Worm (Caenorhabditis elegans) whole organism, mixed stage, embryonic: ENCODE measurements around the gene dph-3.

ENCODE experiments used
- M03D4.4 ChIP-seq: sonication (generic microtip); optimal IDR thresholded peaks from 2 replicates; lab custom pipeline; 2017; ENCODE audit warnings: mild to moderate bottlenecking, missing genetic modification characterization, missing compliant biosample characterization
- bed-3 ChIP-seq: fragments of 200-800 bp; sonication (Bioruptor generic); optimal IDR thresholded peaks from 3 replicates; lab custom pipeline; 2018; ENCODE audit warnings: mild to moderate bottlenecking, missing genetic modification characterization, moderate library complexity, missing compliant biosample characterization
- blmp-1 ChIP-seq: fragments of 150-350 bp; optimal IDR thresholded peaks from 2 replicates; lab custom pipeline; 2014; ENCODE audit warnings: missing biosample characterization, missing genetic modification characterization
- ceh-39 ChIP-seq: fragments of 150-350 bp; optimal IDR thresholded peaks from 2 replicates; lab custom pipeline; 2014; ENCODE audit warnings: missing biosample characterization, missing genetic modification characterization
- ceh-43 ChIP-seq: fragments of 200-800 bp; sonication (Bioruptor generic); optimal IDR thresholded peaks from 2 replicates; lab custom pipeline; 2018; ENCODE audit warnings: mild to moderate bottlenecking, missing genetic modification characterization, moderate library complexity, missing compliant biosample characterization
- ceh-83 ChIP-seq: fragments of 200-800 bp; sonication (Bioruptor generic); optimal IDR thresholded peaks from 2 replicates; lab custom pipeline; 2018; ENCODE audit warnings: mild to moderate bottlenecking, missing genetic modification characterization, missing compliant biosample characterization
- ces-1 ChIP-seq: fragments of 150-350 bp; optimal IDR thresholded peaks from 2 replicates; lab custom pipeline; 2014; ENCODE audit warnings: missing biosample characterization, missing genetic modification reagents, missing genetic modification characterization
- cnd-1 ChIP-seq: fragments of 200-800 bp; sonication (Bioruptor generic); optimal IDR thresholded peaks from 2 replicates; lab custom pipeline; 2018; ENCODE audit warnings: mild to moderate bottlenecking, missing genetic modification characterization, missing compliant biosample characterization
- drap-1 ChIP-seq: fragments of 200-800 bp; sonication (Bioruptor generic); optimal IDR thresholded peaks from 3 replicates; lab custom pipeline; 2018; ENCODE audit warnings: mild to moderate bottlenecking, missing genetic modification characterization, missing compliant biosample characterization
- elt-1 ChIP-seq: sonication (generic microtip); optimal IDR thresholded peaks from 2 replicates; lab custom pipeline; 2017; ENCODE audit warnings: missing genetic modification characterization, mild to moderate bottlenecking, missing compliant biosample characterization, antibody characterized with exemption, moderate library complexity, borderline replicate concordance; ENCODE audit not compliant: insufficient read depth
- elt-3 ChIP-seq: fragments of 150-350 bp; optimal IDR thresholded peaks from 2 replicates; lab custom pipeline; 2014; ENCODE audit warnings: missing biosample characterization, missing genetic modification characterization
- flh-1 ChIP-seq: fragments of 200-800 bp; sonication (Bioruptor generic); optimal IDR thresholded peaks from 2 replicates; lab custom pipeline; 2018; ENCODE audit warnings: mild to moderate bottlenecking, missing genetic modification characterization, moderate library complexity, missing compliant biosample characterization
- ham-2 ChIP-seq: fragments of 200-800 bp; sonication (Bioruptor generic); optimal IDR thresholded peaks from 2 replicates; lab custom pipeline; 2018; ENCODE audit warnings: mild to moderate bottlenecking, missing genetic modification characterization, missing compliant biosample characterization
- hlh-1 ChIP-seq: fragments of 150-350 bp; optimal IDR thresholded peaks from 2 replicates; lab custom pipeline; 2014; ENCODE audit warnings: missing biosample characterization, missing genetic modification reagents, missing genetic modification characterization
- lin-13 ChIP-seq: fragments of 150-350 bp; optimal IDR thresholded peaks from 2 replicates; lab custom pipeline; 2014; ENCODE audit warnings: missing biosample characterization, missing genetic modification characterization
- lin-32 ChIP-seq: fragments of 200-800 bp; sonication (Bioruptor generic); optimal IDR thresholded peaks from 2 replicates; lab custom pipeline; 2018; ENCODE audit warnings: mild to moderate bottlenecking, missing genetic modification characterization, missing compliant biosample characterization
- lsy-2 ChIP-seq: fragments of 150-350 bp; optimal IDR thresholded peaks from 2 replicates; lab custom pipeline; 2014; ENCODE audit warnings: missing biosample characterization, missing genetic modification characterization
- mab-5 ChIP-seq: fragments of 150-350 bp; optimal IDR thresholded peaks from 2 replicates; lab custom pipeline; 2014; ENCODE audit warnings: missing biosample characterization, missing genetic modification characterization
- mep-1 ChIP-seq: fragments of 150-350 bp; optimal IDR thresholded peaks from 2 replicates; lab custom pipeline; 2017; ENCODE audit warnings: missing biosample characterization, missing genetic modification reagents, missing genetic modification characterization, inconsistent platforms
- mls-2 ChIP-seq: sonication (generic microtip); optimal IDR thresholded peaks from 2 replicates; lab custom pipeline; 2016; ENCODE audit warnings: mild to moderate bottlenecking, missing genetic modification characterization, moderate library complexity, missing compliant biosample characterization
- nhr-12 ChIP-seq: fragments of 150-350 bp; optimal IDR thresholded peaks from 2 replicates; lab custom pipeline; 2014; ENCODE audit warnings: missing biosample characterization, missing genetic modification characterization
- nhr-2 ChIP-seq: fragments of 150-350 bp; optimal IDR thresholded peaks from 2 replicates; lab custom pipeline; 2014; ENCODE audit warnings: missing biosample characterization, missing genetic modification characterization
- nhr-237 ChIP-seq: fragments of 150-350 bp; optimal IDR thresholded peaks from 2 replicates; lab custom pipeline; 2014; ENCODE audit warnings: missing biosample characterization, missing genetic modification characterization
- nhr-28 ChIP-seq: fragments of 150-350 bp; optimal IDR thresholded peaks from 2 replicates; lab custom pipeline; 2014; ENCODE audit warnings: missing biosample characterization, missing genetic modification characterization
- nhr-76 ChIP-seq: sonication (generic microtip); optimal IDR thresholded peaks from 2 replicates; lab custom pipeline; 2017; ENCODE audit warnings: missing biosample characterization, missing genetic modification characterization
- pha-4 ChIP-seq: fragments of 150-350 bp; optimal IDR thresholded peaks from 2 replicates; lab custom pipeline; 2018; ENCODE audit warnings: missing biosample characterization, missing genetic modification reagents, missing genetic modification characterization
- sem-2 ChIP-seq: fragments of 200-800 bp; sonication (Bioruptor generic); optimal IDR thresholded peaks from 2 replicates; lab custom pipeline; 2018; ENCODE audit warnings: mild to moderate bottlenecking, missing genetic modification characterization, missing compliant biosample characterization
- snpc-4 ChIP-seq: fragments of 150-350 bp; optimal IDR thresholded peaks from 2 replicates; lab custom pipeline; 2014; ENCODE audit warnings: missing biosample characterization, missing genetic modification characterization
- sptf-1 ChIP-seq: sonication (generic microtip); optimal IDR thresholded peaks from 2 replicates; lab custom pipeline; 2017; ENCODE audit warnings: mild to moderate bottlenecking, missing genetic modification characterization, moderate library complexity, missing compliant biosample characterization
- tbx-8 ChIP-seq: fragments of 200-800 bp; sonication (Bioruptor generic); optimal IDR thresholded peaks from 2 replicates; lab custom pipeline; 2018; ENCODE audit warnings: mild to moderate bottlenecking, missing genetic modification characterization, moderate library complexity, missing compliant biosample characterization
- unc-120 ChIP-seq: sonication (generic microtip); optimal IDR thresholded peaks from 2 replicates; lab custom pipeline; 2017; ENCODE audit warnings: missing genetic modification characterization, missing compliant biosample characterization; ENCODE audit not compliant: poor library complexity, severe bottlenecking
- unc-39 ChIP-seq: fragments of 150-350 bp; optimal IDR thresholded peaks from 2 replicates; lab custom pipeline; 2014; ENCODE audit warnings: missing biosample characterization, missing genetic modification characterization
- unc-62 ChIP-seq: fragments of 150-350 bp; optimal IDR thresholded peaks from 2 replicates; lab custom pipeline; 2014; ENCODE audit warnings: missing biosample characterization, missing genetic modification reagents, missing genetic modification characterization
- zip-8 ChIP-seq: fragments of 150-350 bp; optimal IDR thresholded peaks from 2 replicates; lab custom pipeline; 2014; ENCODE audit warnings: missing biosample characterization, missing genetic modification characterization
- ztf-11 ChIP-seq: fragments of 150-350 bp; optimal IDR thresholded peaks from 2 replicates; lab custom pipeline; 2014; ENCODE audit warnings: missing biosample characterization, missing genetic modification characterization

The dph-3 gene

ce11 chrIV:9714264-9714663 is 7.3 kb downstream of the dph-3 start:
- no peak for TF ChIP-seq nhr-76 (tag; lab: Kevin White, UChicago)
- TF ChIP-seq drap-1 (GFP tag; lab: Kevin White, UChicago), result no peak
- no peak for TF ChIP-seq blmp-1
- TF ChIP-seq flh-1 (GFP tag; lab: Kevin White, UChicago), result no peak
- TF ChIP-seq nhr-2 (tag; lab: Kevin White, UChicago), result no peak
- TF ChIP-seq unc-39, result no peak
- TF ChIP-seq cnd-1 (tag; lab: Kevin White, UChicago), result no peak
- no peak for TF ChIP-seq ceh-39 (tag; lab: Kevin White, UChicago)
- TF ChIP-seq nhr-237, result no peak
- no peak for TF ChIP-seq nhr-28 (tag; lab: Kevin White, UChicago)
- no peak for TF ChIP-seq mep-1
- TF ChIP-seq lin-32, result no peak
- no peak for TF ChIP-seq elt-1 (tag; lab: Kevin White, UChicago)
- no peak for TF ChIP-seq lsy-2 (tag; lab: Kevin White, UChicago)
- no peak for TF ChIP-seq lin-13
- no peak for TF ChIP-seq bed-3 (GFP tag; lab: Kevin White, UChicago)
- TF ChIP-seq ztf-11 (tag; lab: Kevin White, UChicago), result no peak

ce11 chrIV:9716490-9716889 is 9.5 kb downstream of the dph-3 start:
- TF ChIP-seq flh-1 (GFP tag; lab: Kevin White, UChicago) (no peak), blmp-1 (peak; percentile 92), unc-62 (no peak), ceh-39 (tag; lab: Kevin White, UChicago) (no peak)

ce11 chrIV:9717844-9718243 is 10.9 kb downstream of the dph-3 start:
- TF ChIP-seq ham-2 (no peak), nhr-2 (tag; lab: Kevin White, UChicago) (no peak), lin-32 (no peak), lin-13 (no peak), nhr-28 (tag; lab: Kevin White, UChicago) (no peak), ceh-39 (tag; lab: Kevin White, UChicago) (no peak), unc-39 (no peak), tbx-8 (GFP tag; lab: Kevin White, UChicago) (no peak), nhr-76 (tag; lab: Kevin White, UChicago) (no peak), mab-5 (tag; lab: Kevin White, UChicago) (no peak), elt-3 (no peak), M03D4.4 (no peak), drap-1 (GFP tag; lab: Kevin White, UChicago) (no peak), elt-1 (tag; lab: Kevin White, UChicago) (no peak), mls-2 (tag; lab: Kevin White, UChicago) (no peak), pha-4 (tag; lab: Kevin White, UChicago) (no peak), bed-3 (GFP tag; lab: Kevin White, UChicago) (no peak)

ce11 chrIV:9718396-9718795 is 11.4 kb downstream of the dph-3 start:
- TF ChIP-seq drap-1 (GFP tag; lab: Kevin White, UChicago), result no peak
- TF ChIP-seq nhr-76 (tag; lab: Kevin White, UChicago), result no peak
- no peak for TF ChIP-seq ces-1 (GFP tag; lab: Kevin White, UChicago)
- no peak for TF ChIP-seq nhr-2 (tag; lab: Kevin White, UChicago)
- TF ChIP-seq M03D4.4, result no peak
- TF ChIP-seq unc-62, result peak; percentile 75
- TF ChIP-seq hlh-1 (tag; lab: Kevin White, UChicago), result no peak
- no peak for TF ChIP-seq cnd-1 (tag; lab: Kevin White, UChicago)
- TF ChIP-seq ceh-83, result no peak
- TF ChIP-seq ham-2, result no peak
- TF ChIP-seq sptf-1 (tag; lab: Kevin White, UChicago), result no peak
- no peak for TF ChIP-seq ceh-43 (GFP tag; lab: Kevin White, UChicago)
- no peak for TF ChIP-seq sem-2 (GFP tag; lab: Kevin White, UChicago)
- TF ChIP-seq unc-120 (tag; lab: Kevin White, UChicago), result peak; percentile 75
- TF ChIP-seq flh-1 (GFP tag; lab: Kevin White, UChicago), result no peak
- TF ChIP-seq snpc-4 (tag; lab: Kevin White, UChicago), result no peak
- no peak for TF ChIP-seq zip-8
- no peak for TF ChIP-seq elt-3
- no peak for TF ChIP-seq lin-32
- TF ChIP-seq lsy-2 (tag; lab: Kevin White, UChicago), result peak; percentile 47
- no peak for TF ChIP-seq nhr-28 (tag; lab: Kevin White, UChicago)
- no peak for TF ChIP-seq ceh-39 (tag; lab: Kevin White, UChicago)
- no peak for TF ChIP-seq nhr-12 (tag; lab: Kevin White, UChicago)
- TF ChIP-seq mep-1, result peak; percentile 20
- no peak for TF ChIP-seq nhr-237
- no peak for TF ChIP-seq tbx-8 (GFP tag; lab: Kevin White, UChicago)
- TF ChIP-seq mab-5 (tag; lab: Kevin White, UChicago), result no peak
- no peak for TF ChIP-seq pha-4 (tag; lab: Kevin White, UChicago)
- TF ChIP-seq mls-2 (tag; lab: Kevin White, UChicago), result no peak
- TF ChIP-seq blmp-1, result no peak
- TF ChIP-seq bed-3 (GFP tag; lab: Kevin White, UChicago), result no peak
- TF ChIP-seq, all 35 proteins: peak for 4
